Fruit fly (Drosophila melanogaster) ovary, adult (tissue): Measurements from ENCODE around the gene CG32576.
A peak's percentile ranks its signal among the peaks of the same experiment; 100 is the strongest.

Source experiments
- CG17801 ChIP-seq: fragments of 200-800 bp; optimal IDR thresholded peaks from 2 replicates; lab custom pipeline; 2019; ENCODE audit warnings: missing biosample characterization, mild to moderate bottlenecking, missing genetic modification characterization, moderate library complexity; ENCODE audit not compliant: partially characterized antibody

CG32576 gene

DNA sequence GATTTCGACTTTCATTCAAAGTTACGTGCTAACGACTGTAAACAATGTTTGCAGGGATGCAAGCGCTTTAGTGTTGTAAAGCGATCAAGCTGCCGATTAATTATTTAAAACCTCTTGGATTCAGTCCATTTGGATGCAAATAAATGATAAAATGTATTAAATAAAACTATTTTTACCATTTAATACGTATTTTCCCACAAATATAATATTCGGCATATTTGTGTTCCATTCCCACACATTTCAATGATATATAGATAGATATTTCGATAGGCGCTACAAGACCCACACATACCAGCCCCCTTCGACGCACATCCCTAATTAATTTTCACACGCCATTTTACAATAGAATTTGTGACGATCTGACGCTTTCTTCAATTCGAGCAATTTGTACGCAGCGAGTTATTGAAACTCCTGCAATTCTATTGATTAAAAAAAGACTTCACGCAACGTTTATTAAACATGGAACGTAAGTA, at the start of gene CG32576, which contains the start of gene caz:
Gene CG32576 (minus strand): TSS at position 42 of the 473 bp plus-strand sequence.
Gene caz (plus strand): TSS at position 319 of the 473 bp plus-strand sequence.
- TF ChIP-seq CG17801: peak; percentile 45

DNA sequence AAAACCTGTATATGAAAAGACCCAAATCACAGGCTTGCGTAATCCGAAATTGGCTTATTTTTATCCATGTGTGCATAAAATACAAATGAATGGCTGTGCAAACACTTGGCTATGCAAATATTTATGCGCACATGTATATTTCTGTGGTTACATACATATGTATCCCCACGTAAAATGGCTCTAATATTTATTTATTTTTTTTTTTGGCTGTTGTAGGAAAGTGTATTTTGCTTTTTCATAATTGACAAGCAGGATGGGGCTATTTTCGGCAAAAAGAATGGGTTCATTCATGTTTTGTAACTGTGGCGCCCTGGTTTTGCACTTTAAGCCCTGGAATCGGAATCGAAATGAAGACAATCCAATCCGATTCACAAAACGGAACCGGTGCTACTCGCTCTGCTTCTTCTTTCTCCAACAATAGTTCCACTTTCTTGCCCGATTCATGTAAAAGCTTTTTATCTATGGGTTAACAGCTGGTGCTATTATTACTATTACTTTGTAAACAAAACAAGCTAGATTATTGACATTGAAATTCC, 46.8 kb upstream of the CG32576 start:
- TF ChIP-seq CG17801: peak; percentile 66

DNA sequence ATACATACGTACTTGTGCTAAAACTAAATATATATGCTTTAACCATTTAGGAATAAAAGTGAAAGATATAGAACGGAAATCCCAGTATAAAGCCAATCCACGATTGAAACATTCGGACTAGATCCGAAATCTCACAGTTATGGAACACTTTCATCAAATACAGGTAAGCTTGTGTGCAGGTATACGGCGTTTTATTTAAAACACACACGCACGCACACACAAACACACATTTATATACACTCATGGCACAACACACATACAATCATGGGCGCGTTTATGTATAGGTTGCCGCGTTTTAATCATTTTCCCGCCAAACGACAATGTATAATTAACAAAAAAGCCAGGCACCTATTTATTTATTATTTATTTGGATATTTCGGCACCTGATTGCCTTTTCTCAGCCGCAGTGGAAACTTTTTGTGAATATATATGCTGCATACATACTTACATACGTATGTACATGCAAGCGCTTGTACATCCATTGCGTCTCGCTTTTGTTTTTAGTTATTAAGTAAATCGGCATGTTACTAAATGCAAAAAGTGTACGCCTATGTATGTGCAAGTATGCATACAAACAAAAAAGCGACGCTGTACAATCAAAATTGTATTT, 46.0 kb upstream of the CG32576 start:
- TF ChIP-seq CG17801: no peak

DNA sequence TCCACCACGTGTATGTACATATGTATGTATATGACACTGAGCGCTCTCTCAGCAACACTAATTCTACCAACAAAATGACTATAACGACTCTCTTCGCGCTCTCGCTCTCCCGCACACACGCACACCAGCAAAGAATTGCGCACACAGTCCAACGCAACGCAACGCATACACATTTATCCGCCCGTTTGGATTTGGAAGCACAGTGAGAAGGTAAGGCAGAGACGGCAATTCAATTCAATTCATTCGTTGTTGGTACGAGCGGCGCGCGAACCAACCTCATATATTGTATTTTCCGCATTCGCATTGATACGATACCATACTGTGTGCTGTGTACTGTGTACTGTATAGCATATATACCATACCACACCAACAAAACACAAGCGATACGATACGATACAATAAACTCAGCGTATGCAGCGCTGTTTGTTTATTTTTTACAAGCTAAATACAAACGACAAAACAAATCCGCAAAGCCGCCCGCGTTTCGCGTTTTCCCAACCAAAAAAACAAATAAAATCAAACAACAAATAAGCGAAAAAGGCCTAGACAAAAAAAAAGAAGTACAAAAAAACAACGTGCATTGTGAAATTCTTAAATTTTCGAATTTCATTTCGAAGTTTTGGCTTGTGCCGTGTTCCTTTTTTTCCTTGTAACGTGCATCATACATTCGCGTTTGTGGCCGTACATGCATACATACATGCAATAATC, 45.3 kb upstream of the CG32576 start, which contains the start of the genes CG9921 and Dsp1:
Gene CG9921 (minus strand): TSS at position 167 of the 708 bp plus-strand sequence.
Gene Dsp1 (plus strand): TSS at position 179 of the 708 bp plus-strand sequence.
- peak; percentile 55 for TF ChIP-seq CG17801

- peak; percentile 93 for TF ChIP-seq CG17801
Measured at dm6 chrX:16332615-16333288, 44.4 kb upstream of the CG32576 start.

dm6 chrX:16331562-16332233, 43.4 kb upstream of the CG32576 start:
- no peak for TF ChIP-seq CG17801

DNA sequence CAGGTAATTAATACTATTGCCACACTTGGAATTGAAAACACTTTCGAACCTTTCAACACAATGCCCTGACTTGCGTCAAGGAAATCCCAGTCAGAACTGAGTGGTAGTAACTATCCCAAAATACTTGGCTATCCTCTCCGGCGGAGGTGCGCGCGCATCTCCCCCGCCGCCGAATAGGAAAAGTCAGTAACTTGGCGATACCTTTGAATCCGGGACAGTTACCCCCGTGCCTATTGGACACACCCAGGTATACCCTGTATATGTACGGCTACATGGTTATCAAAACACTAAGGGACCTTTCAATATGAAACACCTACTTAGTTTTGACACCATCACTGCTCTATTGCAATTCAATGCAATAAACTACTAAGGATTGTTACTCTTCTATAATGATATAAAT, 42.3 kb upstream of the CG32576 start, which contains the start of gene CG9919:
Gene CG9919 (minus strand): TSS at position 101 of the 400 bp plus-strand sequence.
- TF ChIP-seq CG17801: no peak

dm6 chrX:16325472-16325871, 37.1 kb upstream of the CG32576 start, which contains the start of gene CalpC:
Gene CalpC (plus strand): TSS chrX:16325763.
- TF ChIP-seq CG17801: no peak

DNA sequence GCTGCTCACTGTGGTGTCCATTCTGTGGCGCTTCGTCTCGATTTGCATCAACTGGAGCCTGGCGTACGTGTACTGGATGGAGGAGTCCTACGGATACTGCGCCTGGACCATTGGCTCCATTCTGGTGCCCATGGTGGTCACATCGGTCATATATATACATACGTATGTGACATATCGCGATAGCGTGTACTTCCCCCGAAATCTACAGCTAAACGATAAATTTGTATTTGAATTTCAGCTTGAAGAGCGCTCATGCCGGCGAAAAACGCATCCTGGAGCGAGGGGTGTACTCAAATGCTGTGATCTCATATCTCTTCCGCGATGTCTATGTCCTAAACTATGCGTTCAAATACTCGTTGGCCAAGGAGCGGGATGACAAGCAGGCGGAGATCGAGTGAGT, 35.2 kb upstream of the CG32576 start:
- no peak for TF ChIP-seq CG17801

DNA sequence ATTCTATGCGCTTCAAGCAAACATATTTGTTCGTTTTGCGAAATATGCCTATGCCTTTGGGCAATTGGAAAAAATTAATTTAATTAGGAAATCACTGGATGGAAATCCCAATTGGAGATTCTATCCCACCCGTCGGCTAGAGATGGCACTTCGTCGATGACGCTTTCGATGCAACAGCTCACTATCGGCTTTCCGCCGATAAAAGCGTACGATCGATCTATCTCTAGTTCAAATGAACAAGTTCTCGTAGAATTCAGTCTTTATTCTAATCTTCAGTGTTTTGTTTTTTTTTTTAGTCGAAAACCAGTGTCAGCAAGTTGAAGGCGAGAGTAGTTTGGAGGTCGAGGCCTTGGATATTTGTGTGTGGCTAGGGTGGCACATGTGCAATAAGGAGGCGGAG, 34.7 kb upstream of the CG32576 start, which contains the start of the genes CG9917 and CG32579:
Gene CG9917 (minus strand): TSS at position 169 of the 400 bp plus-strand sequence.
Gene CG32579 (plus strand): TSS at position 224 of the 400 bp plus-strand sequence.
- peak; percentile 27 for TF ChIP-seq CG17801

DNA sequence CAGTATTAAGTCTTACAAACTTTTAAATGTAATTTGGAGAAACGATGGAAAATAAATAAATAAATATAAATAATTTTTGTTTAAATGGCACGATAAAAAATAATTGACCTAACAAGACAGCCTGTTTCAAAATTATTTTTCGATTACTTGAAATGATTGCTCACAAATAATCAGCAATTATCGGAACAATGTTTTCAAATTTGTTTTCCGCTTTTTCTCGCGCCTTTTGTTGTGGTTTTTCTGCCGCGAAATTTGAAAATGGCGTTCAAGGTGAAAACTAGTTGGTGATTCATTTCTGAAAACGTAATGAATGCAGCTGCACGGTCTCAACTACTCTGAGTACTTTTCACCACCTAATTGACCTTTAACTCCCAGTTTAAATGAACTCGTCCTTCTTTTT, 32.7 kb upstream of the CG32576 start:
- TF ChIP-seq CG17801: no peak

DNA sequence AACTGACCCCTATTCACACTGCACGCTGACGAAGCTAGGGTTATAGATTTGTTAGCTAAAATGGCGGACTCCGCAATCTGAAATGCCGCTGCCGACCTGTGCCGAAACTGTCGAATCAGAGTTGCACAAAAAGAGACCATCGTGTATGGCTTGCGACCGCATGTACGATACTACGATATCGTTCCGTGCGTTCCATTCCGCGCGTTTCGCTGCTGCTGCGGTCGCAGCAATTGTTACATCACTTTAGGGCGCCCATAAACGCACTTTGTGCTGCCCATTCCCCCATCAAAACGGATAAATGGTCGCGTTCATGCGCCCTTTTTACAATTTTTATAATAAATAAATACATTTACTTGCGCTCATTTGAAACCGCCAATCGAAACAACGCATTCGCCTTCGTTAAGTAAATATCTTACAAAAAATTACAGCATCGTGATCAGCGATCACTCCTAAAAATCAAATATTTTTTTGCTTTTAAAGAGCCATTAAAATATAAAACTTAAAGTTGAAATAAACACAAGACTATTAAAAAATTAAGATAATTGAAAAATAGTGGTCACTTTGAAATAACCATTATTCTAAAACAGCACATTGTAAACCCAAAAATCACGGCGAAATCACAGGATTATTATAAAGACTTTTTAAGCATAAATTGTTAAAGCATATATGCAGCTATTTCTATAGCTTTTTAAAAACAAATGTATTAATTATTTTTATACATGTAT, 32.0 kb upstream of the CG32576 start, which contains the start of gene Cyp1:
Gene Cyp1 (minus strand): TSS at position 174 of the 725 bp plus-strand sequence.
- TF ChIP-seq CG17801: peak; percentile 31

- TF ChIP-seq CG17801: no peak
Measured at dm6 chrX:16319558-16319924, 31.2 kb upstream of the CG32576 start.

DNA sequence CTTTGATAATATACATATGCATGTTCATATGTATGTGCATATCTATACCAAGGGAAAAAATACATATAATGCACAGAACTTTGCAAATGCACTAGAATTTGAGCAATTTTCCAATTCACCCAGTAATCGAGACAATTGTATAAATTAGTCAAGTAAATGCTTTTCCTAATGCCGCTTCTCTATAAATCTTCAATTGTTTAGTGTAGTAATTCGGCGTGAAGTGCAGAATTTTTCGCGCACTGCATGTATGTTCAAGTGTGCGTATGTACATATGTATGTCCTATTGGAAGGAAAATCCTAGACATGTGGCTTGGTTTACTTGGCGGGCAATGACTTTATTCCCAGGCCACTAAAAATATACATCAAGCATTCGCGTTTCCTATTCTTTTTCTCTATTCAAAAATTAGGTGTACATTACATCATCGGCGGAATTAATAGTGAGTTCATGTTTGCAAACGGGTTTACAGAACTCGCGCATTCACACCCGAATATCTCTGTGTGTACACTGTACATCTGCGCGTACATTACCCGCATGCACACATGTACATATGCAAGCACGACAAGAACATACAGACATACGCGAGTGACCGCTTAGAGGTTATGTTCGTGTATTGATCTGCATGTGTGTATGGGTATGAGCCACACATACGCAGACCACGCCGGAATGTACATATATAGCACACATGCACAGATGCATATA, 30.7 kb upstream of the CG32576 start:
- peak; percentile 63 for TF ChIP-seq CG17801
